Worm (Caenorhabditis elegans): ENCODE measurements around the gene fbxb-14.
"Not testable (repeated sequence)": the region's sequence is repeated elsewhere in the genome, so short reads cannot be mapped to it uniquely, and the experiment has no call there.

The fbxb-14 gene

DNA sequence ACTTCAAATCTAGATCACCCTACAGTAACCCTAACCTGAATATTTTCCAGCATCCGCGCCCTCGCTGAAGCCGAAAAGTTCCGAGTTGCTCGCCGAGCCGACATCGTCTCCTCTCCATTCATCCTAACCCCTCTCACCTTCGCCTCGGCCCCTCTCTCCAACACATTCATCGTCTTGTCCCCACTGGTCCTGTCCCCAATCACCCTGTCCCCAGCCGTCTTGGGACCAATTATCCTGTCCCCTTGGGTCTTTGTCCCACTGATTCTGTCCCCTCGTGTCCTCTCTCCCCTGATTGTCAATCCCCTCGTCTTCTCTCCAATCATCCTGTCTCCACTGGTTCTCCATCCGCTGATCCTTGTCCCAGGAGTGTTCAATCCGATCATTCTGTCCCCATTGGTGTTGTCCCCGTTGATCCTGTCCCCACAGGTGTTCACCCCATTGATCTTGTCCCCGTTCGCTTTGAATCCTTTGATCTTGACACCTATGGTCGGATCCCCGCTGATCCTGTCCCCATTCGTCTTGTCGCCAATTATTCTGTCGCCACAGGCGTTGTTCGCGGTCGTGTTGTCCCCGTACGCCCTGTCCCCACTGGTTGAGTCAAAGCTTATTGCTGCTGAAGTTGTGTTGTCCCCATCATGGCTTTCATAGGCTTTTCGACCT, 31.2 kb downstream of the fbxb-14 start, which contains the start of gene lips-7:
Gene lips-7 (plus strand): TSS at position 610 of the 660 bp plus-strand sequence.
- TF ChIP-seq klf-2 (GFP tag; conservative IDR thresholded peaks at IDR 0.05) = no peak
- TF ChIP-seq flt-1 (GFP tag; IDR thresholded peaks at IDR 0.05) = no peak
- TF ChIP-seq tab-1 (GFP tag; IDR thresholded peaks at IDR 0.05) = no peak

DNA sequence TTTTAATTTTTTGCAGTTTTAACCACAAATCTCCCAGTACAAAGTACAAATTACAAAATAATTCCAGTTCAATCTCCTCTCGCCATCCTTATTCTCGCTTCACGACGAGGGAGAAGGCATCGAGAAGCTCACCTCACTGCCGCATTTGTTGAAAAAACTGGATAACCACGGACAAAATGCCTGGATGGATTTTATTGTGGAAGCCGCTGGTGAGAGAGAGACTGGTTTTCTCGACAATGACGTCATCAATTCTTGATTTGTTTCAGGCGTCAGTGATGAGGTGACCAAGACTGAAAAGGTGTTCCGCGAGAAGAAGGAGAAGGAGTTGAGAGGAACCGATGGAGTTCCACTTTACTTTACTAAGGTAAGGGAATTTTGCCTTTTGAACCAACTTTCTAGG, 33.0 kb downstream of the fbxb-14 start:
- TF ChIP-seq klf-2 (GFP tag; conservative IDR thresholded peaks at IDR 0.05) (no peak), cog-1 (tag; optimal IDR thresholded peaks at IDR 0.05) (no peak), T22C8.4 (GFP tag; IDR thresholded peaks at IDR 0.05) (no peak), ztf-23 (GFP tag; IDR thresholded peaks at IDR 0.05) (no peak), tab-1 (GFP tag; IDR thresholded peaks at IDR 0.05) (no peak), ref-1 (GFP tag; conservative IDR thresholded peaks at IDR 0.05) (no peak), flt-1 (GFP tag; IDR thresholded peaks at IDR 0.05) (no peak), med-1 (GFP tag; optimal IDR thresholded peaks at IDR 0.05; ENCODE audit: insufficient read depth) (no peak), ztf-29 (GFP tag; IDR thresholded peaks at IDR 0.05) (no peak)

- TF ChIP-seq ref-1 (GFP tag; conservative IDR thresholded peaks at IDR 0.05) = no peak
- no peak for TF ChIP-seq tab-1 (GFP tag; IDR thresholded peaks at IDR 0.05)
- TF ChIP-seq flt-1 (GFP tag; IDR thresholded peaks at IDR 0.05) = no peak
- TF ChIP-seq med-1 (GFP tag; optimal IDR thresholded peaks at IDR 0.05; ENCODE audit: insufficient read depth) = no peak
- TF ChIP-seq cog-1 (tag; optimal IDR thresholded peaks at IDR 0.05) = no peak
- no peak for TF ChIP-seq ztf-23 (GFP tag; IDR thresholded peaks at IDR 0.05)
- TF ChIP-seq ztf-29 (GFP tag; IDR thresholded peaks at IDR 0.05) = no peak
Observed at ce11 chrII:546405-546804, 36.1 kb downstream of the fbxb-14 start, which contains the start of gene mlt-10. Gene mlt-10, plus strand, starts transcription at chrII:546705.

DNA sequence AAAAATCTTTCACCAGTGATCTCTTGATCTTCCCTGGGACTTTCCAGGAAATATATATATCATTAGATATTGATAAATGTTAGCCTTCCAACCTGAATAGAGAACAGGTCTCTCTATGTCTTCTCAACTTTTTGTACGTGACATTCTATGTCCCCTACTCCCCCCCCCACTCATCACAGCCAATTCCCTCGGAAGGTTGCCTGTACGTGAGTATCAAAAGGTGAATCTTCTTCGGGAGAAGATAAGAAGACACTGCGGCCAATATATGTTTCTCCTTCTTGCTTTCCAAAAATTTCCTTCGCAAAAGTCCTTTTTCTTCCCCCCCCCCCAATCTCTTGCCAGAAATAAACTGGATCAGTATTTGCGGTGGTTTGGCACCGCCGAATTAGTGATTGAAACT, 40.1 kb downstream of the fbxb-14 start:
- TF ChIP-seq T22C8.4 (GFP tag; IDR thresholded peaks at IDR 0.05) = no peak
- TF ChIP-seq flt-1 (GFP tag; IDR thresholded peaks at IDR 0.05) = 0 out of 2 replicates have a peak, but pooled peaks have one; percentile 14

DNA sequence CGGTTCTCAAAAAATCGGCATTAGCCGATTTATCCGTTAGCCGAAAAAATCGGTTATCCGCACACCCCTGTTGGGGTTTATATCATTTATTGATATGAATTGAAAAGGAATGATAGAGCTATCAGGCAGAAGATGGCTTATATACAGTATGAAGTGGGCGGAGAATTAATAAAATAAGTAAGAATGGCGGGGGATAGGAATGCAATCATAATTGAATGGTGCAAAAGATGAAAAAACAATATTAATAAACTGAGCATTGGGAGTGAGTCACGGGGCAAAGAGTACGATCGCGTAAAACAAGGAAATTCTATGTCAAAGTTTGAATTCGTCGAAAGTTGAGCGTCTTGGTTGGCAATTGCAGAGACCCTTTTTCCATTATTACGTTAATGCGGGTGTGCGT, 45.8 kb downstream of the fbxb-14 start, which contains the start of gene T27A1.2:
Gene T27A1.2 (minus strand): TSS at position 101 of the 400 bp plus-strand sequence.
- TF ChIP-seq cog-1 (tag; optimal IDR thresholded peaks at IDR 0.05) (no peak), klf-2 (GFP tag; conservative IDR thresholded peaks at IDR 0.05) (no peak), ztf-29 (GFP tag; IDR thresholded peaks at IDR 0.05) (no peak), med-1 (GFP tag; optimal IDR thresholded peaks at IDR 0.05; ENCODE audit: insufficient read depth) (no peak), ztf-23 (GFP tag; IDR thresholded peaks at IDR 0.05) (no peak), ref-1 (GFP tag; conservative IDR thresholded peaks at IDR 0.05) (no peak)

DNA sequence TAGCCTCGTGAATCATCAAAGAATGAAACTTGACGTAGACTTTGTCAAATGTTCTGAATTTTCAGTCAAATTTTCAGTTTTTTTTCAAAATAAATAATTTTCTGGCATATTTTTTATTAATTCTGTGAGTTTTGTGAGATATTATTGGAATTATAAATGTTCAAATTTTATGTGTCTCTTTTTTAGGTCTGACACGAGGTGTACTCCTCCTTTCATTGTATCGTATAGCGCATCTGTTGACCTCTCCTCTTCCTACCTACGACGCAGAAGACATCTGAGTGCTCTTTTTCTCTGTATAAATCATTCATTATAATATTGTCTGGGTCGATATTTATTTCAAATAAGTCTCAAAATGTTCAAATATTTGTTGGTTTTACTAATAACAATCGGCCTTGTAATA, 47.3 kb downstream of the fbxb-14 start, which contains the start of gene T27A1.3:
Gene T27A1.3 (plus strand): TSS at position 301 of the 400 bp plus-strand sequence.
- not testable (repeated sequence) for TF ChIP-seq flt-1 (GFP tag; IDR thresholded peaks at IDR 0.05); med-1 (GFP tag; optimal IDR thresholded peaks at IDR 0.05; ENCODE audit: insufficient read depth); klf-2 (GFP tag; conservative IDR thresholded peaks at IDR 0.05)
